Fruit fly (Drosophila melanogaster) whole organism, embryonic: ENCODE data around the gene Claspin.

Experiments used
- Antp ChIP-seq: fragments of 200-800 bp; sonication (Bioruptor generic); optimal IDR thresholded peaks from 3 replicates; lab custom pipeline; 2016; ENCODE audit warnings: missing biosample characterization, missing genetic modification characterization
- Atf6 ChIP-seq: fragments of 200-800 bp; sonication (Bioruptor generic); IDR thresholded peaks from 2 replicates; pipeline ENCODE4 v1.3.6; 2022; ENCODE audit warnings: missing biosample characterization, missing genetic modification characterization
- Bgb ChIP-seq: fragments of 200-800 bp; sonication (Bioruptor generic); IDR thresholded peaks from 2 replicates; pipeline ENCODE4 v1.3.6; 2022; ENCODE audit warnings: missing biosample characterization, missing genetic modification characterization; ENCODE audit not compliant: partially characterized antibody
- CG15073 ChIP-seq: fragments of 200-800 bp; sonication (Bioruptor generic); optimal IDR thresholded peaks from 2 replicates; lab custom pipeline; 2016; ENCODE audit warnings: missing biosample characterization, missing genetic modification characterization
- CG15479 ChIP-seq: fragments of 200-800 bp; sonication (Bioruptor generic); optimal IDR thresholded peaks from 3 replicates; lab custom pipeline; 2019; ENCODE audit warnings: missing biosample characterization, mild to moderate bottlenecking, missing genetic modification characterization, moderate library complexity
- CG17385 ChIP-seq: fragments of 200-800 bp; sonication (Bioruptor generic); optimal IDR thresholded peaks from 3 replicates; lab custom pipeline; 2018; ENCODE audit warnings: missing biosample characterization, mild to moderate bottlenecking, missing genetic modification characterization
- CG18262 ChIP-seq: fragments of 200-800 bp; optimal IDR thresholded peaks from 3 replicates; lab custom pipeline; 2019; ENCODE audit warnings: missing biosample characterization, mild to moderate bottlenecking, missing genetic modification characterization, moderate library complexity
- CG18764 ChIP-seq: fragments of 200-800 bp; sonication (Bioruptor generic); optimal IDR thresholded peaks from 3 replicates; lab custom pipeline; 2016; ENCODE audit warnings: missing biosample characterization, missing genetic modification characterization
- CG3995 ChIP-seq: fragments of 200-800 bp; sonication (Bioruptor generic); optimal IDR thresholded peaks from 3 replicates; lab custom pipeline; 2016; ENCODE audit warnings: missing biosample characterization, missing genetic modification characterization
- CG42726 ChIP-seq: fragments of 200-800 bp; sonication (Bioruptor generic); IDR thresholded peaks from 2 replicates; pipeline ENCODE4 v1.3.6; 2022; ENCODE audit warnings: missing biosample characterization, missing genetic modification characterization; ENCODE audit not compliant: partially characterized antibody
- CG4282 ChIP-seq: fragments of 200-800 bp; sonication (Bioruptor generic); optimal IDR thresholded peaks from 2 replicates; lab custom pipeline; 2016; ENCODE audit warnings: missing biosample characterization, missing genetic modification characterization
- CG4328 ChIP-seq: fragments of 200-800 bp; sonication (Bioruptor generic); optimal IDR thresholded peaks from 3 replicates; lab custom pipeline; 2017; ENCODE audit warnings: missing biosample characterization, missing genetic modification reagents, missing genetic modification characterization
- CG4730 ChIP-seq: fragments of 200-800 bp; sonication (Bioruptor generic); IDR thresholded peaks from 2 replicates; pipeline ENCODE4 v1.3.6; 2022; ENCODE audit warnings: missing biosample characterization, missing genetic modification characterization
- CG4820 ChIP-seq: fragments of 200-800 bp; sonication (Bioruptor generic); optimal IDR thresholded peaks from 3 replicates; lab custom pipeline; 2016; ENCODE audit warnings: missing biosample characterization, missing genetic modification characterization
- CG6272 ChIP-seq: fragments of 200-800 bp; sonication (Bioruptor generic); IDR thresholded peaks from 2 replicates; pipeline ENCODE4 v1.3.6; 2022; ENCODE audit warnings: missing biosample characterization, missing genetic modification characterization
- CG6689 ChIP-seq: fragments of 200-800 bp; sonication (Bioruptor generic); IDR thresholded peaks from 2 replicates; pipeline ENCODE4 v1.3.6; 2022; ENCODE audit warnings: missing biosample characterization, missing genetic modification characterization
- CG7271 ChIP-seq: fragments of 200-800 bp; sonication (Bioruptor generic); optimal IDR thresholded peaks from 2 replicates; lab custom pipeline; 2018; ENCODE audit warnings: missing biosample characterization, mild to moderate bottlenecking, missing genetic modification characterization, moderate library complexity
- CG7372 ChIP-seq: fragments of 200-800 bp; sonication (Bioruptor generic); IDR thresholded peaks from 2 replicates; pipeline ENCODE4 v1.3.6; 2022; ENCODE audit warnings: missing biosample characterization, missing genetic modification characterization
- CG7786 ChIP-seq: fragments of 200-800 bp; sonication (Bioruptor generic); optimal IDR thresholded peaks from 2 replicates; lab custom pipeline; 2016; ENCODE audit warnings: missing biosample characterization, missing genetic modification characterization
- CG8290 ChIP-seq, 3 experiments: fragments of 200-800 bp; sonication (Bioruptor generic); optimal IDR thresholded peaks; 2 replicates each; lab custom pipeline; 2016 to 2019; ENCODE audit warnings: missing biosample characterization in 3 of 3, missing genetic modification characterization in 3 of 3, mild to moderate bottlenecking in 2 of 3, moderate library complexity in 1 of 3
- CG8944 ChIP-seq: fragments of 200-800 bp; sonication (Bioruptor generic); optimal IDR thresholded peaks from 3 replicates; lab custom pipeline; 2016; ENCODE audit warnings: missing biosample characterization, missing genetic modification characterization
- CG9876 ChIP-seq: fragments of 200-800 bp; sonication (Bioruptor generic); optimal IDR thresholded peaks from 2 replicates; lab custom pipeline; 2016; ENCODE audit warnings: missing biosample characterization, missing genetic modification characterization
- CHES-1-like ChIP-seq: fragments of 200-800 bp; sonication (Bioruptor generic); optimal IDR thresholded peaks from 2 replicates; lab custom pipeline; 2016; ENCODE audit warnings: missing biosample characterization, missing genetic modification characterization
- D ChIP-seq, 2 experiments: fragments of 200-800 bp in 1 of 2; fragments of >200 bp in 1 of 2; sonication (Bioruptor generic) in 1 of 2; optimal IDR thresholded peaks; 2 replicates in 1 of 2; 3 replicates in 1 of 2; lab custom pipeline; 2017; ENCODE audit warnings: mild to moderate bottlenecking in 1 of 2, missing biosample characterization in 1 of 2, missing genetic modification characterization in 1 of 2, missing genetic modification reagents in 1 of 2
- D19A ChIP-seq: fragments of 200-800 bp; optimal IDR thresholded peaks from 3 replicates; lab custom pipeline; 2019; ENCODE audit warnings: missing biosample characterization, mild to moderate bottlenecking, missing genetic modification characterization, moderate library complexity
- HmgZ ChIP-seq: fragments of 200-800 bp; sonication (Bioruptor generic); optimal IDR thresholded peaks from 2 replicates; lab custom pipeline; 2018; ENCODE audit warnings: missing biosample characterization, mild to moderate bottlenecking, missing genetic modification characterization
- Sox100B ChIP-seq: fragments of 200-800 bp; sonication (Bioruptor generic); optimal IDR thresholded peaks from 3 replicates; lab custom pipeline; 2018; ENCODE audit warnings: missing biosample characterization, mild to moderate bottlenecking, missing genetic modification characterization
- Xrp1 ChIP-seq: fragments of 200-800 bp; sonication (Bioruptor generic); IDR thresholded peaks from 2 replicates; pipeline ENCODE4 v1.3.6; 2022; ENCODE audit warnings: missing biosample characterization, missing genetic modification characterization
- cad ChIP-seq: fragments of >200 bp; optimal IDR thresholded peaks from 2 replicates; lab custom pipeline; 2017; ENCODE audit warnings: missing biosample characterization, missing genetic modification characterization
- chif ChIP-seq, 2 experiments: fragments of 200-800 bp; sonication (Bioruptor generic); optimal IDR thresholded peaks; 3 replicates each; lab custom pipeline; 2016; ENCODE audit warnings: missing biosample characterization in 2 of 2, missing genetic modification characterization in 2 of 2
- danr ChIP-seq: fragments of 200-800 bp; sonication (Bioruptor generic); IDR thresholded peaks from 2 replicates; pipeline ENCODE4 v1.3.6; 2022; ENCODE audit warnings: missing biosample characterization, missing genetic modification characterization
- dmrt99B ChIP-seq: fragments of 200-800 bp; sonication (Bioruptor generic); optimal IDR thresholded peaks from 2 replicates; lab custom pipeline; 2018; ENCODE audit warnings: missing biosample characterization, mild to moderate bottlenecking, missing genetic modification characterization, moderate library complexity
- eve ChIP-seq, 2 experiments: fragments of >200 bp; optimal IDR thresholded peaks; 2 replicates each; lab custom pipeline; 2017; ENCODE audit warnings: missing biosample characterization in 2 of 2, missing genetic modification characterization in 2 of 2
- fd102C ChIP-seq: fragments of 200-800 bp; sonication (Bioruptor generic); optimal IDR thresholded peaks from 2 replicates; lab custom pipeline; 2018; ENCODE audit warnings: missing biosample characterization, mild to moderate bottlenecking, missing genetic modification characterization, moderate library complexity
- fu2 ChIP-seq: fragments of 200-800 bp; sonication (Bioruptor generic); optimal IDR thresholded peaks from 2 replicates; lab custom pipeline; 2016; ENCODE audit warnings: missing biosample characterization, missing genetic modification characterization
- gem ChIP-seq: fragments of 200-800 bp; sonication (Bioruptor generic); optimal IDR thresholded peaks from 2 replicates; lab custom pipeline; 2019; ENCODE audit warnings: missing biosample characterization, mild to moderate bottlenecking, missing genetic modification characterization, moderate library complexity
- hb ChIP-seq: fragments of 200-800 bp; sonication (Bioruptor generic); IDR thresholded peaks from 3 replicates; pipeline ENCODE4 v1.3.6; 2022; ENCODE audit warnings: missing biosample characterization, missing genetic modification characterization; ENCODE audit not compliant: partially characterized antibody
- hkb ChIP-seq, 2 experiments: fragments of 200-800 bp in 1 of 2; fragments of >200 bp in 1 of 2; sonication (Bioruptor generic) in 1 of 2; IDR thresholded peaks in 1 of 2; optimal IDR thresholded peaks in 1 of 2; 2 replicates each; pipeline versions ENCODE4 v1.3.6 to Lab custom; 2017 to 2022; ENCODE audit warnings: missing biosample characterization in 1 of 2, missing genetic modification characterization in 1 of 2
- mirr ChIP-seq: fragments of 200-800 bp; sonication (Bioruptor generic); optimal IDR thresholded peaks from 3 replicates; lab custom pipeline; 2018; ENCODE audit warnings: missing biosample characterization, mild to moderate bottlenecking, missing genetic modification characterization
- pan ChIP-seq, 4 experiments: fragments of >200 bp in 3 of 4; fragments of 200-800 bp in 1 of 4; sonication (Bioruptor generic) in 1 of 4; optimal IDR thresholded peaks in 3 of 4; IDR thresholded peaks in 1 of 4; 2 replicates each; pipeline versions ENCODE4 v1.3.6 to Lab custom; 2017 to 2022; ENCODE audit warnings: missing biosample characterization in 2 of 4, missing genetic modification characterization in 2 of 4, mixed read lengths in 1 of 4
- phol ChIP-seq: fragments of 200-800 bp; sonication (Bioruptor generic); optimal IDR thresholded peaks from 3 replicates; lab custom pipeline; 2018; ENCODE audit warnings: missing biosample characterization, mild to moderate bottlenecking, missing genetic modification characterization, moderate library complexity
- psq ChIP-seq: fragments of 200-800 bp; sonication (Bioruptor generic); optimal IDR thresholded peaks from 2 replicates; lab custom pipeline; 2017; ENCODE audit warnings: missing biosample characterization, missing genetic modification characterization
- scrt ChIP-seq: fragments of 200-800 bp; sonication (Bioruptor generic); optimal IDR thresholded peaks from 2 replicates; lab custom pipeline; 2018; ENCODE audit warnings: missing biosample characterization, mild to moderate bottlenecking, missing genetic modification characterization, moderate library complexity
- sens-2 ChIP-seq: fragments of 200-800 bp; sonication (Bioruptor generic); IDR thresholded peaks from 2 replicates; pipeline ENCODE4 v1.3.6; 2022; ENCODE audit warnings: missing biosample characterization, missing genetic modification characterization
- seq ChIP-seq: fragments of 200-800 bp; sonication (Bioruptor generic); IDR thresholded peaks from 2 replicates; pipeline ENCODE4 v1.3.6; 2022; ENCODE audit warnings: missing biosample characterization, missing genetic modification characterization
- so ChIP-seq: fragments of 200-800 bp; sonication (Bioruptor generic); IDR thresholded peaks from 3 replicates; pipeline ENCODE4 v1.3.6; 2022; ENCODE audit warnings: missing biosample characterization, missing genetic modification characterization
- sr ChIP-seq: fragments of 200-800 bp; sonication (Bioruptor generic); IDR thresholded peaks from 3 replicates; pipeline ENCODE4 v1.3.6; 2022; ENCODE audit warnings: missing biosample characterization, missing genetic modification characterization
- tgo ChIP-seq: fragments of 200-800 bp; sonication (Bioruptor generic); IDR thresholded peaks from 3 replicates; pipeline ENCODE4 v1.3.6; 2022; ENCODE audit warnings: missing biosample characterization, missing genetic modification characterization
- unpg ChIP-seq: fragments of 200-800 bp; sonication (Bioruptor generic); optimal IDR thresholded peaks from 3 replicates; lab custom pipeline; 2018; ENCODE audit warnings: missing biosample characterization, mild to moderate bottlenecking, missing genetic modification characterization, moderate library complexity
- vvl ChIP-seq: fragments of 200-800 bp; sonication (Bioruptor generic); IDR thresholded peaks from 2 replicates; pipeline ENCODE4 v1.3.6; 2022; ENCODE audit warnings: missing biosample characterization, missing genetic modification characterization

Claspin gene

DNA sequence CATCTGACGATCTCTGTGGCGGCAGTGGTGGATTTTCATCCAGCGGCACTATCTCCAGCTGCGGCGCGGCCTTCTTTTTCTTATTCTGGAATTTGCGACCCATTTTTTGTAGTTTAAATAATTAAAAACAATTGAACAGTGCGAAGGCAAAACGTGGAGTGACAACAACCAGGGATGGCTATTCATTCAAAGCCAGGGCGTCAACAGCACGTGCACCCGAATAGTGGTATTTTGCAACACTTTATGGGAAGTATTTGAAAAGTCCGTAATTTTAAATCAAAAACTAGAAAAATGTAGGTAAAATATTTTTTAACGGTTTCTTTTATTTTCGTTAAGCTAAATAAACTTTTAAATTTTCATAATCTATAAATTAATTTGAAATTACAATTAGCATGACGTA lies 30.7 kb upstream of the Claspin start, which contains the start of gene CG11583 (continued):
- TF ChIP-seq cad (GFP tag; lab: Kevin White, UChicago) = no peak
- no peak for TF ChIP-seq seq (GFP tag; lab: Robert Waterston, UW)
- TF ChIP-seq Bgb = no peak
- TF ChIP-seq hkb (optimal IDR thresholded peaks at IDR 0.05; lab: Kevin White, UChicago) = no peak
- TF ChIP-seq hkb (GFP tag; IDR thresholded peaks at IDR 0.05; lab: Robert Waterston, UW) = peak; percentile 16; the same call in 1 of the 2 replicates
- no peak for TF ChIP-seq dmrt99B
- TF ChIP-seq CG18764 (GFP tag; lab: Kevin White, UChicago) = no peak
- TF ChIP-seq gem (tag; lab: Kevin White, UChicago) = no peak
- no peak for TF ChIP-seq scrt (GFP tag; lab: Kevin White, UChicago)
- peak; percentile 52 for TF ChIP-seq HmgZ (tag; lab: Kevin White, UChicago)
- TF ChIP-seq fu2 (GFP tag; lab: Kevin White, UChicago) = peak; percentile 45
- peak; percentile 3 for TF ChIP-seq psq
- TF ChIP-seq sens-2 (GFP tag; lab: Robert Waterston, UW) = no peak
- no peak for TF ChIP-seq unpg (GFP tag; lab: Kevin White, UChicago)
- TF ChIP-seq vvl (GFP tag; lab: Robert Waterston, UW) = peak; percentile 34; the same call in 1 of the 2 replicates
- no peak for TF ChIP-seq Sox100B
- peak; percentile 18 for TF ChIP-seq CG4282
- no peak for TF ChIP-seq D (optimal IDR thresholded peaks at IDR 0.05; lab: Kevin White, UChicago)
- no peak for TF ChIP-seq D (GFP tag; optimal IDR thresholded peaks at IDR 0.05; lab: Kevin White, UChicago)
- TF ChIP-seq CG8944 (GFP tag; lab: Kevin White, UChicago) = peak; percentile 45
- TF ChIP-seq sr = no peak
- TF ChIP-seq CG4730 (GFP tag; lab: Robert Waterston, UW) = no peak
- peak; percentile 35; the same call in 1 of the 2 replicates for TF ChIP-seq Xrp1 (GFP tag; lab: Robert Waterston, UW)
- no peak for TF ChIP-seq CG4820
- TF ChIP-seq CG15479 = no peak
- TF ChIP-seq Antp (GFP tag; lab: Kevin White, UChicago) = peak; percentile 44
- TF ChIP-seq tgo = no peak
- TF ChIP-seq mirr (GFP tag; lab: Kevin White, UChicago) = no peak
- no peak for TF ChIP-seq CG6272
- no peak for TF ChIP-seq CG7372 (GFP tag; lab: Robert Waterston, UW)
- no peak for TF ChIP-seq CG15073
- TF ChIP-seq CG9876 = peak; percentile 4
- no peak for TF ChIP-seq CG6689 (GFP tag; lab: Robert Waterston, UW)
- peak; percentile 54 for TF ChIP-seq phol
- TF ChIP-seq hb (GFP tag; lab: Robert Waterston, UW) = no peak
- TF ChIP-seq chif (GFP tag; optimal IDR thresholded peaks at IDR 0.05; lab: Kevin White, UChicago) = peak; percentile 21 to 38
- no peak for TF ChIP-seq so (GFP tag; lab: Robert Waterston, UW)
- no peak for TF ChIP-seq pan (optimal IDR thresholded peaks at IDR 0.05; lab: Kevin White, UChicago)
- peak in 1 of 2 experiments; percentile 17 for TF ChIP-seq pan (GFP tag; optimal IDR thresholded peaks at IDR 0.05 in 1 of 2, IDR thresholded peaks at IDR 0.05 in 1 of 2)
- no peak for TF ChIP-seq fd102C (GFP tag; lab: Kevin White, UChicago)
- no peak for TF ChIP-seq Atf6
- no peak for TF ChIP-seq CG42726
- no peak for TF ChIP-seq CG4328 (GFP tag; lab: Kevin White, UChicago)
- no peak for TF ChIP-seq D19A (tag; lab: Kevin White, UChicago)
- TF ChIP-seq CG3995 (GFP tag; lab: Kevin White, UChicago) = peak; percentile 51
- no peak for TF ChIP-seq CG8290 (GFP tag; optimal IDR thresholded peaks at IDR 0.05; lab: Kevin White, UChicago)
- TF ChIP-seq CG8290 (tag; optimal IDR thresholded peaks at IDR 0.05; lab: Kevin White, UChicago) = no peak
- no peak for TF ChIP-seq CG7271 (tag; lab: Kevin White, UChicago)
- TF ChIP-seq danr (GFP tag; lab: Robert Waterston, UW) = no peak
- TF ChIP-seq CG17385 (GFP tag; lab: Kevin White, UChicago) = no peak
- no peak for TF ChIP-seq eve (GFP tag; optimal IDR thresholded peaks at IDR 0.05; lab: Kevin White, UChicago)
- TF ChIP-seq CHES-1-like (GFP tag; lab: Kevin White, UChicago) = peak; percentile 60
- TF ChIP-seq CG18262 (tag; lab: Kevin White, UChicago) = peak; percentile 5
- peak; percentile 40 for TF ChIP-seq CG7786 (GFP tag; lab: Kevin White, UChicago)
